Fruit fly (Drosophila melanogaster) whole organism, embryonic: ENCODE results near the gene Inx7.

ENCODE experiments used
- Adf1 ChIP-seq: fragments of 200-800 bp; sonication (Bioruptor generic); IDR thresholded peaks from 2 replicates; pipeline ENCODE4 v1.3.6; 2022; ENCODE audit warnings: missing biosample characterization, missing genetic modification characterization
- CG10959 ChIP-seq: fragments of 200-800 bp; sonication (Bioruptor generic); IDR thresholded peaks from 2 replicates; pipeline ENCODE4 v1.3.6; 2022; ENCODE audit warnings: missing biosample characterization, missing genetic modification characterization
- CG11093 ChIP-seq: fragments of 200-800 bp; sonication (Bioruptor generic); IDR thresholded peaks from 3 replicates; pipeline ENCODE4 v1.3.6; 2022; ENCODE audit warnings: missing biosample characterization, missing genetic modification characterization
- CG11247 ChIP-seq: fragments of 200-800 bp; sonication (Bioruptor generic); IDR thresholded peaks from 2 replicates; pipeline ENCODE4 v1.3.6; 2022; ENCODE audit warnings: missing biosample characterization, missing genetic modification characterization
- CG12391 ChIP-seq: fragments of 200-800 bp; sonication (Bioruptor generic); optimal IDR thresholded peaks from 3 replicates; lab custom pipeline; 2018; ENCODE audit warnings: missing biosample characterization, mild to moderate bottlenecking, missing genetic modification characterization, moderate library complexity
- CG12769 ChIP-seq: fragments of 200-800 bp; sonication (Bioruptor generic); optimal IDR thresholded peaks from 2 replicates; lab custom pipeline; 2019; ENCODE audit warnings: missing biosample characterization, mild to moderate bottlenecking, missing genetic modification characterization, moderate library complexity
- CG13424 ChIP-seq: fragments of 200-800 bp; sonication (Bioruptor generic); optimal IDR thresholded peaks from 2 replicates; lab custom pipeline; 2019; ENCODE audit warnings: missing biosample characterization, mild to moderate bottlenecking, missing genetic modification characterization, moderate library complexity
- CG13775 ChIP-seq: fragments of 200-800 bp; sonication (Bioruptor generic); optimal IDR thresholded peaks from 3 replicates; lab custom pipeline; 2017; ENCODE audit warnings: missing biosample characterization, mild to moderate bottlenecking, missing genetic modification characterization
- CG16779 ChIP-seq: fragments of 200-800 bp; sonication (Bioruptor generic); IDR thresholded peaks from 2 replicates; pipeline ENCODE4 v1.3.6; 2022; ENCODE audit warnings: missing biosample characterization, missing genetic modification characterization
- CG1832 ChIP-seq: fragments of 200-800 bp; sonication (Bioruptor generic); optimal IDR thresholded peaks from 2 replicates; lab custom pipeline; 2017; ENCODE audit warnings: missing biosample characterization, mild to moderate bottlenecking, missing genetic modification characterization, inconsistent platforms
- CG2678 ChIP-seq: fragments of 200-800 bp; sonication (Bioruptor generic); optimal IDR thresholded peaks from 3 replicates; lab custom pipeline; 2019; ENCODE audit warnings: missing biosample characterization, mild to moderate bottlenecking, missing genetic modification characterization, moderate library complexity
- CG32532 ChIP-seq: fragments of 200-800 bp; sonication (Bioruptor generic); IDR thresholded peaks from 2 replicates; pipeline ENCODE4 v1.3.6; 2022; ENCODE audit warnings: missing biosample characterization, missing genetic modification characterization
- CG4424 ChIP-seq: fragments of 200-800 bp; sonication (Bioruptor generic); optimal IDR thresholded peaks from 3 replicates; lab custom pipeline; 2016; ENCODE audit warnings: missing biosample characterization, missing genetic modification characterization
- CG6254 ChIP-seq: fragments of 200-800 bp; sonication (Bioruptor generic); optimal IDR thresholded peaks from 3 replicates; lab custom pipeline; 2017; ENCODE audit warnings: mild to moderate bottlenecking, missing biosample characterization, missing genetic modification reagents, missing genetic modification characterization
- CG6791 ChIP-seq: fragments of 200-800 bp; sonication (Bioruptor generic); IDR thresholded peaks from 3 replicates; pipeline ENCODE4 v1.3.6; 2022; ENCODE audit warnings: missing biosample characterization, missing genetic modification characterization; ENCODE audit not compliant: partially characterized antibody
- CG9932 ChIP-seq: fragments of 200-800 bp; sonication (Bioruptor generic); IDR thresholded peaks from 2 replicates; pipeline ENCODE4 v1.3.6; 2022; ENCODE audit warnings: missing biosample characterization, missing genetic modification characterization
- CoRest ChIP-seq: fragments of 200-800 bp; sonication (Bioruptor generic); optimal IDR thresholded peaks from 3 replicates; lab custom pipeline; 2018; ENCODE audit warnings: missing biosample characterization, mild to moderate bottlenecking, missing genetic modification characterization, moderate library complexity
- D ChIP-seq, 2 experiments: fragments of 200-800 bp in 1 of 2; fragments of >200 bp in 1 of 2; sonication (Bioruptor generic) in 1 of 2; optimal IDR thresholded peaks; 2 replicates in 1 of 2; 3 replicates in 1 of 2; lab custom pipeline; 2017; ENCODE audit warnings: mild to moderate bottlenecking in 1 of 2, missing biosample characterization in 1 of 2, missing genetic modification characterization in 1 of 2, missing genetic modification reagents in 1 of 2
- Elba2 ChIP-seq: fragments of 200-800 bp; sonication (Bioruptor generic); optimal IDR thresholded peaks from 3 replicates; lab custom pipeline; 2016; ENCODE audit warnings: missing biosample characterization, missing genetic modification characterization
- Hr51 ChIP-seq, 2 experiments: fragments of 200-800 bp; sonication (Bioruptor generic); optimal IDR thresholded peaks; 2 replicates in 1 of 2; 3 replicates in 1 of 2; lab custom pipeline; 2016 to 2018; ENCODE audit warnings: missing biosample characterization in 2 of 2, missing genetic modification characterization in 2 of 2, mild to moderate bottlenecking in 1 of 2, moderate library complexity in 1 of 2
- Ravus ChIP-seq: fragments of 200-800 bp; sonication (Bioruptor generic); IDR thresholded peaks from 2 replicates; pipeline ENCODE4 v1.3.6; 2022; ENCODE audit warnings: missing biosample characterization, missing genetic modification characterization
- Rfx ChIP-seq: fragments of 200-800 bp; sonication (Bioruptor generic); IDR thresholded peaks from 2 replicates; pipeline ENCODE4 v1.3.6; 2022; ENCODE audit warnings: missing biosample characterization, missing genetic modification characterization
- Six4 ChIP-seq: fragments of 200-800 bp; sonication (Bioruptor generic); optimal IDR thresholded peaks from 2 replicates; lab custom pipeline; 2016; ENCODE audit warnings: missing biosample characterization, missing genetic modification characterization
- Sox100B ChIP-seq: fragments of 200-800 bp; sonication (Bioruptor generic); optimal IDR thresholded peaks from 3 replicates; lab custom pipeline; 2018; ENCODE audit warnings: missing biosample characterization, mild to moderate bottlenecking, missing genetic modification characterization
- Sox102F ChIP-seq: fragments of 200-800 bp; sonication (Bioruptor generic); optimal IDR thresholded peaks from 2 replicates; lab custom pipeline; 2018; ENCODE audit warnings: missing biosample characterization, mild to moderate bottlenecking, missing genetic modification characterization, moderate library complexity
- Spps ChIP-seq: fragments of 200-800 bp; sonication (Bioruptor generic); optimal IDR thresholded peaks from 2 replicates; lab custom pipeline; 2018; ENCODE audit warnings: missing biosample characterization, mild to moderate bottlenecking, missing genetic modification characterization
- Sry-β ChIP-seq: fragments of 200-800 bp; sonication (Bioruptor generic); optimal IDR thresholded peaks from 2 replicates; lab custom pipeline; 2018; ENCODE audit warnings: missing biosample characterization, mild to moderate bottlenecking, missing genetic modification characterization, moderate library complexity
- Xbp1 ChIP-seq: fragments of 200-800 bp; sonication (Bioruptor generic); optimal IDR thresholded peaks from 3 replicates; lab custom pipeline; 2016; ENCODE audit warnings: missing biosample characterization, mild to moderate bottlenecking, missing genetic modification characterization
- bab2 ChIP-seq: fragments of 200-800 bp; sonication (Bioruptor generic); optimal IDR thresholded peaks from 2 replicates; lab custom pipeline; 2016; ENCODE audit warnings: missing biosample characterization, missing genetic modification characterization
- bcd ChIP-seq: fragments of 200-800 bp; sonication (Bioruptor generic); optimal IDR thresholded peaks from 2 replicates; lab custom pipeline; 2017; ENCODE audit warnings: missing biosample characterization, mild to moderate bottlenecking, missing genetic modification characterization
- cad ChIP-seq: fragments of >200 bp; optimal IDR thresholded peaks from 2 replicates; lab custom pipeline; 2017; ENCODE audit warnings: missing biosample characterization, missing genetic modification characterization
- chn ChIP-seq: fragments of 200-800 bp; sonication (Bioruptor generic); optimal IDR thresholded peaks from 2 replicates; lab custom pipeline; 2016; ENCODE audit warnings: missing biosample characterization, missing genetic modification characterization
- ci ChIP-seq: fragments of 200-800 bp; sonication (Bioruptor generic); IDR thresholded peaks from 3 replicates; pipeline ENCODE4 v1.3.6; 2022; ENCODE audit warnings: missing biosample characterization, missing genetic modification characterization
- disco-r ChIP-seq: fragments of 200-800 bp; sonication (Bioruptor generic); optimal IDR thresholded peaks from 2 replicates; lab custom pipeline; 2016; ENCODE audit warnings: missing biosample characterization, missing genetic modification characterization
- dm ChIP-seq: fragments of 200-800 bp; sonication (Bioruptor generic); optimal IDR thresholded peaks from 3 replicates; lab custom pipeline; 2016; ENCODE audit warnings: missing biosample characterization, missing genetic modification characterization
- dpn ChIP-seq, 2 experiments: fragments of 200-800 bp; sonication (Bioruptor generic); optimal IDR thresholded peaks; 3 replicates each; lab custom pipeline; 2016; ENCODE audit warnings: missing biosample characterization in 2 of 2, missing genetic modification characterization in 2 of 2
- fru ChIP-seq: fragments of >200 bp; optimal IDR thresholded peaks from 2 replicates; lab custom pipeline; 2017
- grau ChIP-seq: fragments of 200-800 bp; optimal IDR thresholded peaks from 3 replicates; lab custom pipeline; 2019; ENCODE audit warnings: missing biosample characterization, mild to moderate bottlenecking, missing genetic modification characterization, moderate library complexity
- jigr1 ChIP-seq: fragments of 200-800 bp; sonication (Bioruptor generic); IDR thresholded peaks from 3 replicates; pipeline ENCODE4 v1.3.6; 2022; ENCODE audit warnings: missing biosample characterization, missing genetic modification characterization
- ken ChIP-seq: fragments of 200-800 bp; sonication (Bioruptor generic); IDR thresholded peaks from 3 replicates; pipeline ENCODE4 v1.3.6; 2022; ENCODE audit warnings: missing biosample characterization, missing genetic modification characterization
- lola ChIP-seq, 3 experiments: fragments of >200 bp in 2 of 3; fragments of 200-800 bp in 1 of 3; sonication (Bioruptor generic) in 1 of 3; optimal IDR thresholded peaks; 2 replicates each; lab custom pipeline; 2017 to 2019; ENCODE audit warnings: missing biosample characterization in 3 of 3, missing genetic modification characterization in 3 of 3, mild to moderate bottlenecking in 1 of 3, moderate library complexity in 1 of 3
- nerfin-2 ChIP-seq: fragments of 200-800 bp; sonication (Bioruptor generic); IDR thresholded peaks from 2 replicates; pipeline ENCODE4 v1.3.6; 2022; ENCODE audit warnings: missing biosample characterization, missing genetic modification characterization; ENCODE audit not compliant: partially characterized antibody
- pb ChIP-seq: fragments of 200-800 bp; sonication (Bioruptor generic); optimal IDR thresholded peaks from 3 replicates; lab custom pipeline; 2016; ENCODE audit warnings: missing biosample characterization, missing genetic modification characterization
- pho ChIP-seq: fragments of 200-800 bp; sonication (Bioruptor generic); optimal IDR thresholded peaks from 2 replicates; lab custom pipeline; 2016; ENCODE audit warnings: missing biosample characterization, missing genetic modification characterization
- pzg ChIP-seq: fragments of 200-800 bp; sonication (Bioruptor generic); optimal IDR thresholded peaks from 3 replicates; lab custom pipeline; 2018; ENCODE audit warnings: missing biosample characterization, mild to moderate bottlenecking, missing genetic modification characterization, moderate library complexity
- ranshi ChIP-seq: fragments of 200-800 bp; sonication (Bioruptor generic); IDR thresholded peaks from 2 replicates; pipeline ENCODE4 v1.3.6; 2022; ENCODE audit warnings: missing biosample characterization, missing genetic modification characterization
- row ChIP-seq: fragments of 200-800 bp; sonication (Bioruptor generic); IDR thresholded peaks from 3 replicates; pipeline ENCODE4 v1.3.6; 2022; ENCODE audit warnings: missing biosample characterization, missing genetic modification characterization
- unpg ChIP-seq: fragments of 200-800 bp; sonication (Bioruptor generic); optimal IDR thresholded peaks from 3 replicates; lab custom pipeline; 2018; ENCODE audit warnings: missing biosample characterization, mild to moderate bottlenecking, missing genetic modification characterization, moderate library complexity

Inx7 gene

dm6 chrX:6997653-6998491, 4.5 kb upstream of the Inx7 start (continued):
- TF ChIP-seq Six4 (GFP tag; lab: Kevin White, UChicago), result no peak
- peak; percentile 30 for TF ChIP-seq Sry-β (GFP tag; lab: Kevin White, UChicago)
- no peak for TF ChIP-seq CG16779 (GFP tag; lab: Robert Waterston, UW)
- TF ChIP-seq CG2678, result peak; percentile 38
- no peak for TF ChIP-seq fru (lab: Kevin White, UChicago)
- TF ChIP-seq bcd (GFP tag; lab: Kevin White, UChicago), result peak; percentile 19
- TF ChIP-seq Rfx (GFP tag; lab: Robert Waterston, UW), result no peak
- TF ChIP-seq CG11093 (GFP tag; lab: Robert Waterston, UW), result 0 out of 3 replicates have a peak, but pooled peaks have one; percentile 38
- no peak for TF ChIP-seq CG11247 (GFP tag; lab: Robert Waterston, UW)
- TF ChIP-seq CG12769, result no peak
- no peak for TF ChIP-seq Spps (tag; lab: Kevin White, UChicago)
- TF ChIP-seq bab2, result peak; percentile 8
- TF ChIP-seq lola (GFP tag; optimal IDR thresholded peaks at IDR 0.05; lab: Kevin White, UChicago), result peak in 1 of 3 experiments; percentile 63
- peak; percentile 55; the same call in 1 of the 2 replicates for TF ChIP-seq CG10959 (GFP tag; lab: Robert Waterston, UW)
- TF ChIP-seq nerfin-2 (GFP tag; lab: Robert Waterston, UW), result no peak
- TF ChIP-seq unpg (GFP tag; lab: Kevin White, UChicago), result peak; percentile 4
- peak; percentile 40; the same call in 2 of the 3 replicates for TF ChIP-seq row (GFP tag; lab: Robert Waterston, UW)
- no peak for TF ChIP-seq D (optimal IDR thresholded peaks at IDR 0.05; lab: Kevin White, UChicago)
- peak; percentile 42 for TF ChIP-seq D (GFP tag; optimal IDR thresholded peaks at IDR 0.05; lab: Kevin White, UChicago)
- TF ChIP-seq Sox100B, result peak; percentile 50
- TF ChIP-seq CG12391 (tag; lab: Kevin White, UChicago), result peak; percentile 54
- TF ChIP-seq CG1832 (GFP tag; lab: Kevin White, UChicago), result no peak
- TF ChIP-seq dm (GFP tag; lab: Kevin White, UChicago), result no peak
- no peak for TF ChIP-seq disco-r (GFP tag; lab: Kevin White, UChicago)
- TF ChIP-seq pho (GFP tag; lab: Kevin White, UChicago), result no peak
- peak; percentile 56 for TF ChIP-seq CoRest (tag; lab: Kevin White, UChicago)
- TF ChIP-seq Ravus (GFP tag; lab: Robert Waterston, UW), result no peak
- TF ChIP-seq Hr51 (GFP tag; optimal IDR thresholded peaks at IDR 0.05; lab: Kevin White, UChicago), result peak in 1 of 2 experiments; percentile 21
- peak; percentile 35 for TF ChIP-seq CG13424
- TF ChIP-seq CG32532 (GFP tag; lab: Robert Waterston, UW), result no peak
- TF ChIP-seq grau (tag; lab: Kevin White, UChicago), result peak; percentile 10
- TF ChIP-seq Elba2, result no peak
- TF ChIP-seq CG4424 (GFP tag; lab: Kevin White, UChicago), result peak; percentile 47
- TF ChIP-seq cad (GFP tag; lab: Kevin White, UChicago), result no peak
- TF ChIP-seq pzg (GFP tag; lab: Kevin White, UChicago), result no peak
- no peak for TF ChIP-seq pb (GFP tag; lab: Kevin White, UChicago)
- peak; percentile 57 for TF ChIP-seq Sox102F
- TF ChIP-seq CG6791, result peak; percentile 70; the same call in 2 of the 3 replicates
- peak; percentile 13 for TF ChIP-seq Xbp1 (GFP tag; lab: Kevin White, UChicago)
- TF ChIP-seq dpn (GFP tag; optimal IDR thresholded peaks at IDR 0.05; lab: Kevin White, UChicago), result peak in 1 of 2 experiments; percentile 16
- no peak for TF ChIP-seq jigr1 (GFP tag; lab: Robert Waterston, UW)
- TF ChIP-seq ranshi (GFP tag; lab: Robert Waterston, UW), result 0 out of 2 replicates have a peak, but pooled peaks have one; percentile 11
- no peak for TF ChIP-seq CG9932 (GFP tag; lab: Robert Waterston, UW)
- TF ChIP-seq Adf1 (GFP tag; lab: Robert Waterston, UW), result no peak
- peak; percentile 33 for TF ChIP-seq CG6254 (GFP tag; lab: Kevin White, UChicago)
- peak; percentile 24 for TF ChIP-seq CG13775 (GFP tag; lab: Kevin White, UChicago)
- no peak for TF ChIP-seq ken
- peak; percentile 23; the same call in 1 of the 3 replicates for TF ChIP-seq ci (GFP tag; lab: Robert Waterston, UW)
- TF ChIP-seq chn (GFP tag; lab: Kevin White, UChicago), result peak; percentile 6
